Worm (Caenorhabditis elegans): Measurements from ENCODE around the gene srw-1.

srw-1 gene

DNA sequence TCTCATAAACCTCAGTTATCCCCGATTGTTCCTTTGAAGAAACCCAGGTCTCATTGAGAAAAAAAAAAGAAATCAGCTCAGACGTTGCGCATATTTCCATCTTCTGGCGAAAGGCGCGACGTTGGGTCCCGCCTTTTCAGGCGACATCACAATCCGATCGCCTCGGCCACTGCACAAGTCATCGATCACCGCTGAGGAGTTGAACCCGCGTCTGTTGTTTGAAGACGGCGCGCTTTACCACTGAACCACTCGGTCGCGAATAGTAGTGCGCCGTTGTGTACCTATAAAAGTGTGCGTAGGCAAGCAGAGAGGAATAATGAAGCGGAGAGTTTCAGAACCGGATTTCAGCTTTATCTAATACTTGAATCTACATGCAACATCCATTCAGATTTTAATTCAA, 7.2 kb upstream of the srw-1 start, which contains the start of gene Y75B12B.11:
TSS of gene Y75B12B.11 (plus strand) at position 394 of the 400 bp plus-strand sequence.
- TF ChIP-seq ceh-82 (tag; optimal IDR thresholded peaks at IDR 0.05) (no peak), snpc-4 (tag; optimal IDR thresholded peaks at IDR 0.05) (peak; percentile 55), unc-39 (tag; optimal IDR thresholded peaks at IDR 0.05) (no peak), sma-9 (GFP tag; optimal IDR thresholded peaks at IDR 0.05) (peak; percentile 83), sma-9 (tag; optimal IDR thresholded peaks at IDR 0.05) (no peak), lsy-2 (tag; optimal IDR thresholded peaks at IDR 0.05) (peak; percentile 25 to 63), nhr-129 (tag; optimal IDR thresholded peaks at IDR 0.05) (peak; percentile 88), dmd-4 (tag; optimal IDR thresholded peaks at IDR 0.05) (no peak), aly-2 (tag; optimal IDR thresholded peaks at IDR 0.05) (no peak), fos-1 (tag; optimal IDR thresholded peaks at IDR 0.05) (peak; percentile 67), gmeb-1 (tag; optimal IDR thresholded peaks at IDR 0.05) (peak; percentile 76), lin-39 (tag; optimal IDR thresholded peaks at IDR 0.05) (no peak), nhr-25 (tag; optimal IDR thresholded peaks at IDR 0.05) (no peak), elt-1 (tag; optimal IDR thresholded peaks at IDR 0.05) (no peak), nhr-12 (tag; optimal IDR thresholded peaks at IDR 0.05) (no peak), nhr-237 (tag; optimal IDR thresholded peaks at IDR 0.05) (no peak), crh-2 (tag; optimal IDR thresholded peaks at IDR 0.05) (peak; percentile 82), unc-55 (GFP tag; optimal IDR thresholded peaks at IDR 0.05) (peak; percentile 73), peb-1 (tag; optimal IDR thresholded peaks at IDR 0.05) (no peak), ceh-16 (tag; optimal IDR thresholded peaks at IDR 0.05) (peak; percentile 33), unc-62 (GFP tag; optimal IDR thresholded peaks at IDR 0.05) (no peak), zag-1 (tag; optimal IDR thresholded peaks at IDR 0.05) (no peak), nhr-11 (tag; optimal IDR thresholded peaks at IDR 0.05) (no peak), ZK546.5 (tag; optimal IDR thresholded peaks at IDR 0.05) (no peak), ztf-11 (tag; optimal IDR thresholded peaks at IDR 0.05) (no peak), sem-4 (tag; optimal IDR thresholded peaks at IDR 0.05) (peak; percentile 75), C34F6.9 (tag; optimal IDR thresholded peaks at IDR 0.05) (peak; percentile 62), egl-27 (tag; optimal IDR thresholded peaks at IDR 0.05) (peak; percentile 56), ztf-1 (GFP tag; conservative IDR thresholded peaks at IDR 0.05) (no peak), mbf-1 (tag; optimal IDR thresholded peaks at IDR 0.05) (no peak), lin-13 (GFP tag; optimal IDR thresholded peaks at IDR 0.05) (peak; percentile 76), mdl-1 (tag; optimal IDR thresholded peaks at IDR 0.05) (no peak), alr-1 (tag; optimal IDR thresholded peaks at IDR 0.05) (no peak), ama-1 (optimal IDR thresholded peaks at IDR 0.05) (peak; percentile 89), nhr-23 (tag; optimal IDR thresholded peaks at IDR 0.05) (no peak), nhr-10 (tag; optimal IDR thresholded peaks at IDR 0.05) (no peak), elt-3 (tag; optimal IDR thresholded peaks at IDR 0.05) (no peak), blmp-1 (tag; optimal IDR thresholded peaks at IDR 0.05; ENCODE audit: insufficient read depth) (peak; percentile 32), nhr-21 (tag; optimal IDR thresholded peaks at IDR 0.05) (peak; percentile 81), F13H6.1 (tag; optimal IDR thresholded peaks at IDR 0.05) (peak; percentile 69), R02D3.7 (tag; optimal IDR thresholded peaks at IDR 0.05) (no peak), nhr-77 (tag; optimal IDR thresholded peaks at IDR 0.05) (no peak), lin-11 (tag; optimal IDR thresholded peaks at IDR 0.05) (peak; percentile 66), mab-5 (tag; optimal IDR thresholded peaks at IDR 0.05) (peak; percentile 2), nhr-6 (tag; optimal IDR thresholded peaks at IDR 0.05) (no peak), Y55F3AM.14 (GFP tag; optimal IDR thresholded peaks at IDR 0.05) (peak; percentile 77), sma-3 (GFP tag; optimal IDR thresholded peaks at IDR 0.05) (peak; percentile 80), ztf-4 (tag; optimal IDR thresholded peaks at IDR 0.05) (peak; percentile 70), skn-1 (tag; optimal IDR thresholded peaks at IDR 0.05) (no peak)

Measured in whole organism, L2 larva.